Fruit fly (Drosophila melanogaster): ENCODE measurements around the gene naz.

Gene naz

DNA sequence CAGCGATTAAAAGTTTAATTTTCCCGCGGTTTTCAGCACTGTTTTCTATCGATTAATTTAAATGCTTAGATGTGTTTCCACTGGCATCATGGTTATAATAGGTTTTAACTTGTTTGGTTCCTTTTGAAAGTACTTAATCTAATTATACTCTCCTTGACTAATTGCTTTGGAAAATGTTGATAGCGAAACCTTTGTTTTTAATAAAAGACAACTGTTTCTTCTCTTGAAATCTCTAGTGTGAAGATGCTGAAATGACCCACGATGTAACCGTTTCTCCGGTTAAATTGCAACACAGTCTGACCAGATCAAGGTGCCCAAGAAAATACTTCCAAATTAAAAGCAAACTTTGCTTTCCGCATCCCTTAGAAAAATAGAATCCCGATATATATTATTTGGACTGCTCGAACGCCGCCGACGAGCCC, 29.8 kb downstream of the naz start, which contains the start of gene Dlc90F (continued):
- TF ChIP-seq gsb (GFP tag; IDR thresholded peaks at IDR 0.05) (no peak), Rfx (GFP tag; IDR thresholded peaks at IDR 0.05) (peak; percentile 86), ewg (GFP tag; optimal IDR thresholded peaks at IDR 0.05) (peak; percentile 66), Elba2 (GFP tag; optimal IDR thresholded peaks at IDR 0.05) (peak; percentile 61), CrebB (tag; optimal IDR thresholded peaks at IDR 0.05) (no peak), CG9437 (GFP tag; optimal IDR thresholded peaks at IDR 0.05) (peak; percentile 50), dpn (GFP tag; optimal IDR thresholded peaks at IDR 0.05) (peak; percentile 76 to 85), tll (GFP tag; optimal IDR thresholded peaks at IDR 0.05) (peak; percentile 7 to 56), CG1832 (GFP tag; optimal IDR thresholded peaks at IDR 0.05) (no peak), lmd (GFP tag; IDR thresholded peaks at IDR 0.05) (peak; percentile 85), schlank (tag; optimal IDR thresholded peaks at IDR 0.05) (no peak), gcm (GFP tag; optimal IDR thresholded peaks at IDR 0.05) (no peak), Eip74EF (GFP tag; optimal IDR thresholded peaks at IDR 0.05) (peak in 1 of 2 experiments; percentile 68), Dip3 (GFP tag; optimal IDR thresholded peaks at IDR 0.05) (peak; percentile 80), CG6765 (GFP tag; optimal IDR thresholded peaks at IDR 0.05) (no peak), Drgx (GFP tag; IDR thresholded peaks at IDR 0.05) (peak; percentile 68), dysf (GFP tag; IDR thresholded peaks at IDR 0.05) (peak; percentile 86), wor (GFP tag; IDR thresholded peaks at IDR 0.05) (peak; percentile 46; the same call in 1 of the 2 replicates), CG17802 (tag; optimal IDR thresholded peaks at IDR 0.05) (peak; percentile 85), CG10462 (GFP tag; optimal IDR thresholded peaks at IDR 0.05) (peak; percentile 58), Ets97D (GFP tag; optimal IDR thresholded peaks at IDR 0.05) (peak; percentile 94), CG7745 (tag; optimal IDR thresholded peaks at IDR 0.05) (no peak), CG4404 (GFP tag; IDR thresholded peaks at IDR 0.05) (peak; percentile 83), gfzf (GFP tag; optimal IDR thresholded peaks at IDR 0.05) (peak; percentile 95), CG2712 (tag; optimal IDR thresholded peaks at IDR 0.05) (peak; percentile 83), CG6683 (GFP tag; optimal IDR thresholded peaks at IDR 0.05) (no peak), gro (GFP tag; optimal IDR thresholded peaks at IDR 0.05) (peak; percentile 33), dmrt99B (tag; optimal IDR thresholded peaks at IDR 0.05) (peak; percentile 71), Sry-δ (GFP tag; optimal IDR thresholded peaks at IDR 0.05) (peak; percentile 78), pzg (GFP tag; optimal IDR thresholded peaks at IDR 0.05) (peak; percentile 84), phol (tag; optimal IDR thresholded peaks at IDR 0.05) (peak; percentile 85), luna (GFP tag; optimal IDR thresholded peaks at IDR 0.05) (no peak), Jarid2 (GFP tag; optimal IDR thresholded peaks at IDR 0.05) (no peak), psq (GFP tag; optimal IDR thresholded peaks at IDR 0.05) (no peak), sens-2 (GFP tag; IDR thresholded peaks at IDR 0.05) (peak; percentile 53), esg (GFP tag; conservative IDR thresholded peaks at IDR 0.05) (peak; percentile 84), Sox100B (GFP tag; optimal IDR thresholded peaks at IDR 0.05) (no peak), BEAF-32 (GFP tag; optimal IDR thresholded peaks at IDR 0.05) (peak; percentile 85), CG9727 (GFP tag; optimal IDR thresholded peaks at IDR 0.05) (peak; percentile 44), klu (GFP tag; IDR thresholded peaks at IDR 0.05) (peak; percentile 66), Stat92E (GFP tag; optimal IDR thresholded peaks at IDR 0.05) (no peak), unc-4 (GFP tag; IDR thresholded peaks at IDR 0.05; ENCODE audit: partially characterized antibody) (peak; percentile 67), Awh (GFP tag; IDR thresholded peaks at IDR 0.05) (peak; percentile 69; the same call in 1 of the 2 replicates), cas (GFP tag; IDR thresholded peaks at IDR 0.05) (no peak), NC2β (GFP tag; optimal IDR thresholded peaks at IDR 0.05) (peak; percentile 80), CG1603 (tag; optimal IDR thresholded peaks at IDR 0.05) (peak; percentile 75), CG31224 (GFP tag; IDR thresholded peaks at IDR 0.05) (peak; percentile 71), CG1647 (GFP tag; optimal IDR thresholded peaks at IDR 0.05) (peak; percentile 55), CG8944 (GFP tag; optimal IDR thresholded peaks at IDR 0.05) (peak; percentile 63), CG15073 (GFP tag; optimal IDR thresholded peaks at IDR 0.05) (no peak)

Measured in whole organism, embryonic.